Fruit fly (Drosophila melanogaster) whole organism, embryonic: Measurements from ENCODE around the gene upSET.

ENCODE experiments used
- Ada2b ChIP-seq: fragments of 200-800 bp; sonication (Bioruptor generic); IDR thresholded peaks from 2 replicates; pipeline ENCODE4 v1.3.6; 2022; ENCODE audit warnings: missing biosample characterization, missing genetic modification characterization
- Atf3 ChIP-seq: fragments of 200-800 bp; sonication (Bioruptor generic); optimal IDR thresholded peaks from 3 replicates; lab custom pipeline; 2016; ENCODE audit warnings: missing biosample characterization, missing genetic modification characterization
- Awh ChIP-seq: fragments of 200-800 bp; sonication (Bioruptor generic); IDR thresholded peaks from 2 replicates; pipeline ENCODE4, ENCODE4 v1.3.6; 2022; ENCODE audit warnings: missing biosample characterization, missing genetic modification characterization
- CG10462 ChIP-seq: fragments of 200-800 bp; sonication (Bioruptor generic); optimal IDR thresholded peaks from 2 replicates; lab custom pipeline; 2016; ENCODE audit warnings: missing biosample characterization, missing genetic modification characterization
- CG10654 ChIP-seq: fragments of 200-800 bp; sonication (Bioruptor generic); optimal IDR thresholded peaks from 2 replicates; lab custom pipeline; 2016; ENCODE audit warnings: missing biosample characterization, missing genetic modification characterization
- CG1233 ChIP-seq: fragments of 200-800 bp; sonication (Bioruptor generic); optimal IDR thresholded peaks from 4 replicates; lab custom pipeline; 2018; ENCODE audit warnings: missing biosample characterization, mild to moderate bottlenecking, missing genetic modification characterization
- CG12391 ChIP-seq: fragments of 200-800 bp; sonication (Bioruptor generic); optimal IDR thresholded peaks from 3 replicates; lab custom pipeline; 2018; ENCODE audit warnings: missing biosample characterization, mild to moderate bottlenecking, missing genetic modification characterization, moderate library complexity
- CG14710 ChIP-seq: fragments of 200-800 bp; sonication (Bioruptor generic); optimal IDR thresholded peaks from 3 replicates; lab custom pipeline; 2019; ENCODE audit warnings: missing biosample characterization, mild to moderate bottlenecking, missing genetic modification characterization, moderate library complexity
- CG16815 ChIP-seq: fragments of 200-800 bp; sonication (Bioruptor generic); optimal IDR thresholded peaks from 3 replicates; lab custom pipeline; 2017; ENCODE audit warnings: missing biosample characterization, mild to moderate bottlenecking, missing genetic modification characterization
- CG2129 ChIP-seq: fragments of 200-800 bp; sonication (Bioruptor generic); IDR thresholded peaks from 2 replicates; pipeline ENCODE4 v1.3.6; 2022; ENCODE audit warnings: missing biosample characterization, missing genetic modification characterization; ENCODE audit not compliant: partially characterized antibody
- CG6689 ChIP-seq: fragments of 200-800 bp; sonication (Bioruptor generic); IDR thresholded peaks from 2 replicates; pipeline ENCODE4 v1.3.6; 2022; ENCODE audit warnings: missing biosample characterization, missing genetic modification characterization
- CG7372 ChIP-seq: fragments of 200-800 bp; sonication (Bioruptor generic); IDR thresholded peaks from 2 replicates; pipeline ENCODE4 v1.3.6; 2022; ENCODE audit warnings: missing biosample characterization, missing genetic modification characterization
- CG7556 ChIP-seq: fragments of 200-800 bp; sonication (Bioruptor generic); optimal IDR thresholded peaks from 2 replicates; lab custom pipeline; 2017; ENCODE audit warnings: missing biosample characterization, mild to moderate bottlenecking, missing genetic modification characterization
- CG7928 ChIP-seq: fragments of 200-800 bp; sonication (Bioruptor generic); optimal IDR thresholded peaks from 2 replicates; lab custom pipeline; 2017; ENCODE audit warnings: missing biosample characterization, mild to moderate bottlenecking, missing genetic modification characterization
- CG8089 ChIP-seq: fragments of 200-800 bp; sonication (Bioruptor generic); optimal IDR thresholded peaks from 3 replicates; lab custom pipeline; 2016; ENCODE audit warnings: missing biosample characterization, missing genetic modification characterization
- CG8290 ChIP-seq, 3 experiments: fragments of 200-800 bp; sonication (Bioruptor generic); optimal IDR thresholded peaks; 2 replicates each; lab custom pipeline; 2016 to 2019; ENCODE audit warnings: missing biosample characterization in 3 of 3, missing genetic modification characterization in 3 of 3, mild to moderate bottlenecking in 2 of 3, moderate library complexity in 1 of 3
- CG8765 ChIP-seq: fragments of 200-800 bp; sonication (Bioruptor generic); IDR thresholded peaks from 2 replicates; pipeline ENCODE4 v1.3.6; 2022; ENCODE audit warnings: missing biosample characterization, missing genetic modification characterization
- CG9609 ChIP-seq: fragments of 200-800 bp; sonication (Bioruptor generic); optimal IDR thresholded peaks from 3 replicates; lab custom pipeline; 2016; ENCODE audit warnings: missing biosample characterization, missing genetic modification characterization
- CG9727 ChIP-seq: fragments of 200-800 bp; sonication (Bioruptor generic); optimal IDR thresholded peaks from 3 replicates; lab custom pipeline; 2017; ENCODE audit warnings: missing biosample characterization, mild to moderate bottlenecking, missing genetic modification characterization
- CG9876 ChIP-seq: fragments of 200-800 bp; sonication (Bioruptor generic); optimal IDR thresholded peaks from 2 replicates; lab custom pipeline; 2016; ENCODE audit warnings: missing biosample characterization, missing genetic modification characterization
- Dref ChIP-seq: fragments of 200-800 bp; sonication (Bioruptor generic); IDR thresholded peaks from 2 replicates; pipeline ENCODE4 v1.3.6; 2022; ENCODE audit warnings: missing biosample characterization, missing genetic modification characterization
- Fer1 ChIP-seq: fragments of 200-800 bp; sonication (Bioruptor generic); optimal IDR thresholded peaks from 2 replicates; lab custom pipeline; 2017; ENCODE audit warnings: missing biosample characterization, mild to moderate bottlenecking, missing genetic modification characterization
- HLH3B ChIP-seq: fragments of 200-800 bp; sonication (Bioruptor generic); IDR thresholded peaks from 2 replicates; pipeline ENCODE4 v1.3.6; 2022; ENCODE audit warnings: missing biosample characterization, missing genetic modification characterization
- HLHmδ ChIP-seq: fragments of 200-800 bp; sonication (Bioruptor generic); optimal IDR thresholded peaks from 2 replicates; lab custom pipeline; 2018; ENCODE audit warnings: missing biosample characterization, mild to moderate bottlenecking, missing genetic modification characterization, moderate library complexity
- Hmr ChIP-seq: fragments of 200-800 bp; sonication (Bioruptor generic); optimal IDR thresholded peaks from 3 replicates; lab custom pipeline; 2017; ENCODE audit warnings: mild to moderate bottlenecking, missing biosample characterization, missing genetic modification reagents, missing genetic modification characterization
- Hr39 ChIP-seq: fragments of >200 bp; optimal IDR thresholded peaks from 2 replicates; lab custom pipeline; 2017
- Jarid2 ChIP-seq: fragments of 200-800 bp; sonication (Bioruptor generic); optimal IDR thresholded peaks from 3 replicates; lab custom pipeline; 2017; ENCODE audit warnings: mild to moderate bottlenecking, missing biosample characterization, missing genetic modification reagents, missing genetic modification characterization
- NC2β ChIP-seq: fragments of 200-800 bp; sonication (Bioruptor generic); optimal IDR thresholded peaks from 2 replicates; lab custom pipeline; 2016; ENCODE audit warnings: missing biosample characterization, missing genetic modification characterization
- NK7.1 ChIP-seq: fragments of 200-800 bp; sonication (Bioruptor generic); optimal IDR thresholded peaks from 3 replicates; lab custom pipeline; 2016; ENCODE audit warnings: missing biosample characterization, missing genetic modification characterization
- Rfx ChIP-seq: fragments of 200-800 bp; sonication (Bioruptor generic); IDR thresholded peaks from 2 replicates; pipeline ENCODE4 v1.3.6; 2022; ENCODE audit warnings: missing biosample characterization, missing genetic modification characterization
- Sox100B ChIP-seq: fragments of 200-800 bp; sonication (Bioruptor generic); optimal IDR thresholded peaks from 3 replicates; lab custom pipeline; 2018; ENCODE audit warnings: missing biosample characterization, mild to moderate bottlenecking, missing genetic modification characterization
- Sry-δ ChIP-seq: fragments of 200-800 bp; sonication (Bioruptor generic); optimal IDR thresholded peaks from 2 replicates; lab custom pipeline; 2016; ENCODE audit warnings: missing biosample characterization, missing genetic modification characterization
- Usf ChIP-seq: fragments of 200-800 bp; sonication (Bioruptor generic); optimal IDR thresholded peaks from 2 replicates; lab custom pipeline; 2017; ENCODE audit warnings: missing genotype, missing biosample characterization, missing genetic modification characterization
- aop ChIP-seq: fragments of 200-800 bp; sonication (Bioruptor generic); IDR thresholded peaks from 2 replicates; pipeline ENCODE4 v1.3.6; 2022; ENCODE audit warnings: missing biosample characterization, missing genetic modification characterization
- ash1 ChIP-seq: fragments of 200-800 bp; sonication (Bioruptor generic); optimal IDR thresholded peaks from 2 replicates; lab custom pipeline; 2018; ENCODE audit warnings: missing biosample characterization, mild to moderate bottlenecking, missing genetic modification characterization
- ato ChIP-seq: fragments of 200-800 bp; sonication (Bioruptor generic); IDR thresholded peaks from 2 replicates; pipeline ENCODE4 v1.3.6; 2022; ENCODE audit warnings: missing biosample characterization, missing genetic modification characterization; ENCODE audit not compliant: partially characterized antibody
- btn ChIP-seq: fragments of 200-800 bp; sonication (Bioruptor generic); optimal IDR thresholded peaks from 2 replicates; lab custom pipeline; 2016; ENCODE audit warnings: missing biosample characterization, missing genetic modification characterization
- dati ChIP-seq: fragments of 200-800 bp; sonication (Bioruptor generic); IDR thresholded peaks from 2 replicates; pipeline ENCODE4 v1.3.6; 2022; ENCODE audit warnings: missing biosample characterization, missing genetic modification characterization
- dmrt11E ChIP-seq: fragments of 200-800 bp; sonication (Bioruptor generic); optimal IDR thresholded peaks from 3 replicates; lab custom pipeline; 2018; ENCODE audit warnings: missing biosample characterization, mild to moderate bottlenecking, missing genetic modification characterization, moderate library complexity
- hkb ChIP-seq, 2 experiments: fragments of 200-800 bp in 1 of 2; fragments of >200 bp in 1 of 2; sonication (Bioruptor generic) in 1 of 2; IDR thresholded peaks in 1 of 2; optimal IDR thresholded peaks in 1 of 2; 2 replicates each; pipeline versions ENCODE4 v1.3.6 to Lab custom; 2017 to 2022; ENCODE audit warnings: missing biosample characterization in 1 of 2, missing genetic modification characterization in 1 of 2
- jumu ChIP-seq: fragments of 200-800 bp; sonication (Bioruptor generic); optimal IDR thresholded peaks from 3 replicates; lab custom pipeline; 2016; ENCODE audit warnings: missing biosample characterization, missing genetic modification characterization
- kay ChIP-seq: fragments of 200-800 bp; sonication (Bioruptor generic); optimal IDR thresholded peaks from 2 replicates; lab custom pipeline; 2016; ENCODE audit warnings: missing biosample characterization, missing genetic modification characterization
- mam ChIP-seq: fragments of 200-800 bp; sonication (Bioruptor generic); optimal IDR thresholded peaks from 3 replicates; lab custom pipeline; 2016; ENCODE audit warnings: missing biosample characterization, missing genetic modification characterization
- odd ChIP-seq: fragments of 200-800 bp; sonication (Bioruptor generic); optimal IDR thresholded peaks from 2 replicates; lab custom pipeline; 2017; ENCODE audit warnings: missing biosample characterization, mild to moderate bottlenecking, missing genetic modification characterization
- onecut ChIP-seq: fragments of 200-800 bp; sonication (Bioruptor generic); IDR thresholded peaks from 2 replicates; pipeline ENCODE4 v1.3.6; 2022; ENCODE audit warnings: missing biosample characterization, missing genetic modification characterization
- pan ChIP-seq, 4 experiments: fragments of >200 bp in 3 of 4; fragments of 200-800 bp in 1 of 4; sonication (Bioruptor generic) in 1 of 4; optimal IDR thresholded peaks in 3 of 4; IDR thresholded peaks in 1 of 4; 2 replicates each; pipeline versions ENCODE4 v1.3.6 to Lab custom; 2017 to 2022; ENCODE audit warnings: missing biosample characterization in 2 of 4, missing genetic modification characterization in 2 of 4, mixed read lengths in 1 of 4
- pum ChIP-seq: fragments of 200-800 bp; sonication (Bioruptor generic); optimal IDR thresholded peaks from 2 replicates; lab custom pipeline; 2016; ENCODE audit warnings: missing biosample characterization, missing genetic modification characterization
- slbo ChIP-seq: fragments of 200-800 bp; sonication (Bioruptor generic); IDR thresholded peaks from 2 replicates; pipeline ENCODE4 v1.3.6; 2022; ENCODE audit warnings: missing biosample characterization, missing genetic modification characterization
- sr ChIP-seq: fragments of 200-800 bp; sonication (Bioruptor generic); IDR thresholded peaks from 3 replicates; pipeline ENCODE4 v1.3.6; 2022; ENCODE audit warnings: missing biosample characterization, missing genetic modification characterization
- ssp ChIP-seq: fragments of 200-800 bp; sonication (Bioruptor generic); IDR thresholded peaks from 2 replicates; pipeline ENCODE4 v1.3.6; 2022; ENCODE audit warnings: missing biosample characterization, missing genetic modification characterization

Gene upSET

DNA sequence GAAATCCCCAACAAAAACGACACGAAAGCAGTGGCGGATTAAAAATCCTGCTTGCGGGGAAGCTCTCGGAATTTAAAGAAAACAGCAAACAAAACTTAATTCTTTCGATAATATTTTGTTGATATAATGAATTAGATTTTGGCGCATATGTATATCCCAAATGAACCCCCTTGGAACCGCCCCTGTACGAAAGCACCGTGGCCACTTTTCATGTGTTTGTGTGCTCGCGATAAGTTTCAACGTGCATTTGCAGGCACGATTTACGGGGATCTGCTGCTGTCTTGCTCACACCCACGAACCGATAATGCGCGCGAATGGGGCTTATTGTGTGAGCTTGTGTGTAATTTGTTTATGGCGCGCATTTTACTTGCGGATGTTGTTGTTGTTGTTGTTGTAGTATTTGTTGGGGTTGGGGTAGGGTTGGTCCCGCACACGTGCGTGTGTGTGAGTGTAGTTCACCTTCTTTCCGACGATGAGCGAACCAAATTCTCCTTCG is 3.1 kb downstream of the upSET start (continued):
- TF ChIP-seq odd (peak; percentile 90), slbo (peak; percentile 98), CG6689 (GFP tag; lab: Robert Waterston, UW) (peak; percentile 93), jumu (GFP tag; lab: Kevin White, UChicago) (peak; percentile 94), btn (GFP tag; lab: Kevin White, UChicago) (peak; percentile 80), Fer1 (peak; percentile 94), sr (GFP tag; lab: Robert Waterston, UW) (peak; percentile 75; the same call in 2 of the 3 replicates), ato (GFP tag; lab: Robert Waterston, UW) (no peak), aop (GFP tag; lab: Robert Waterston, UW) (peak; percentile 94), CG12391 (tag; lab: Kevin White, UChicago) (peak; percentile 94), CG7928 (GFP tag; lab: Kevin White, UChicago) (peak; percentile 72), NC2β (GFP tag; lab: Kevin White, UChicago) (peak; percentile 92), CG7556 (peak; percentile 93), Ada2b (GFP tag; lab: Robert Waterston, UW) (peak; percentile 97), Atf3 (GFP tag; lab: Kevin White, UChicago) (peak; percentile 93), CG14710 (peak; percentile 85), CG7372 (GFP tag; lab: Robert Waterston, UW) (peak; percentile 92), onecut (peak; percentile 90), CG9609 (peak; percentile 96), Hr39 (lab: Kevin White, UChicago) (no peak), HLHmδ (GFP tag; lab: Kevin White, UChicago) (no peak), ash1 (GFP tag; lab: Kevin White, UChicago) (peak; percentile 34), ssp (GFP tag; lab: Robert Waterston, UW) (peak; percentile 80), Dref (no peak), CG9876 (GFP tag; lab: Kevin White, UChicago) (peak; percentile 87), dati (GFP tag; lab: Robert Waterston, UW) (peak; percentile 88), hkb (optimal IDR thresholded peaks at IDR 0.05; lab: Kevin White, UChicago) (no peak), hkb (GFP tag; IDR thresholded peaks at IDR 0.05; lab: Robert Waterston, UW) (peak; percentile 97), CG8290 (GFP tag; optimal IDR thresholded peaks at IDR 0.05; lab: Kevin White, UChicago) (peak; percentile 78), CG8290 (tag; optimal IDR thresholded peaks at IDR 0.05; lab: Kevin White, UChicago) (peak; percentile 39 to 98), Jarid2 (peak; percentile 80), CG2129 (GFP tag; lab: Robert Waterston, UW) (no peak), CG10654 (GFP tag; lab: Kevin White, UChicago) (peak; percentile 94), Awh (GFP tag; lab: Robert Waterston, UW) (peak; percentile 87), Sry-δ (GFP tag; lab: Kevin White, UChicago) (peak; percentile 73), HLH3B (GFP tag; lab: Robert Waterston, UW) (peak; percentile 98), CG10462 (peak; percentile 86), pan (optimal IDR thresholded peaks at IDR 0.05; lab: Kevin White, UChicago) (no peak), pan (GFP tag; optimal IDR thresholded peaks at IDR 0.05 in 1 of 2, IDR thresholded peaks at IDR 0.05 in 1 of 2) (peak in 1 of 2 experiments; percentile 97), kay (GFP tag; lab: Kevin White, UChicago) (peak; percentile 91), Usf (GFP tag; lab: Kevin White, UChicago) (peak; percentile 66), pum (GFP tag; lab: Kevin White, UChicago) (peak; percentile 96), CG8089 (GFP tag; lab: Kevin White, UChicago) (peak; percentile 91), NK7.1 (GFP tag; lab: Kevin White, UChicago) (peak; percentile 90), CG8765 (peak; percentile 80), CG1233 (peak; percentile 93), CG16815 (GFP tag; lab: Kevin White, UChicago) (peak; percentile 85), Hmr (peak; percentile 95), Rfx (GFP tag; lab: Robert Waterston, UW) (peak; percentile 94), CG9727 (GFP tag; lab: Kevin White, UChicago) (peak; percentile 95), Sox100B (GFP tag; lab: Kevin White, UChicago) (peak; percentile 93), dmrt11E (peak; percentile 67), mam (peak; percentile 97)
